Worm (Caenorhabditis elegans) whole organism, late embryonic: Measurements from ENCODE around the gene C55C3.8.

Experiments
- K09A11.1 ChIP-seq: sonication (generic microtip); optimal IDR thresholded peaks from 2 replicates; lab custom pipeline; 2017; ENCODE audit warnings: antibody characterized with exemption, mild to moderate bottlenecking, missing genetic modification characterization, missing compliant biosample characterization; ENCODE audit not compliant: insufficient read depth
- gmeb-2 ChIP-seq: sonication (generic microtip); optimal IDR thresholded peaks from 2 replicates; lab custom pipeline; 2016; ENCODE audit warnings: missing genetic modification characterization, inconsistent platforms, missing compliant biosample characterization
- hlh-6 ChIP-seq: sonication (generic microtip); optimal IDR thresholded peaks from 2 replicates; lab custom pipeline; 2016; ENCODE audit warnings: missing genotype, missing genetic modification characterization, missing compliant biosample characterization
- lin-11 ChIP-seq: fragments of 200-800 bp; sonication (Bioruptor generic); optimal IDR thresholded peaks from 2 replicates; lab custom pipeline; 2018; ENCODE audit warnings: mild to moderate bottlenecking, missing genetic modification characterization, missing compliant biosample characterization
- nhr-11 ChIP-seq: fragments of 150-350 bp; optimal IDR thresholded peaks from 2 replicates; lab custom pipeline; 2014; ENCODE audit warnings: missing biosample characterization, missing genetic modification characterization
- pha-4 ChIP-seq: fragments of 150-350 bp; optimal IDR thresholded peaks from 2 replicates; lab custom pipeline; 2018; ENCODE audit warnings: missing biosample characterization, missing genetic modification reagents, missing genetic modification characterization
- pqm-1 ChIP-seq: sonication (generic microtip); optimal IDR thresholded peaks from 2 replicates; lab custom pipeline; 2016; ENCODE audit warnings: missing genetic modification characterization, missing compliant biosample characterization
- zip-5 ChIP-seq: sonication (generic microtip); optimal IDR thresholded peaks from 2 replicates; lab custom pipeline; 2016; ENCODE audit warnings: missing genetic modification characterization, missing compliant biosample characterization

DNA sequence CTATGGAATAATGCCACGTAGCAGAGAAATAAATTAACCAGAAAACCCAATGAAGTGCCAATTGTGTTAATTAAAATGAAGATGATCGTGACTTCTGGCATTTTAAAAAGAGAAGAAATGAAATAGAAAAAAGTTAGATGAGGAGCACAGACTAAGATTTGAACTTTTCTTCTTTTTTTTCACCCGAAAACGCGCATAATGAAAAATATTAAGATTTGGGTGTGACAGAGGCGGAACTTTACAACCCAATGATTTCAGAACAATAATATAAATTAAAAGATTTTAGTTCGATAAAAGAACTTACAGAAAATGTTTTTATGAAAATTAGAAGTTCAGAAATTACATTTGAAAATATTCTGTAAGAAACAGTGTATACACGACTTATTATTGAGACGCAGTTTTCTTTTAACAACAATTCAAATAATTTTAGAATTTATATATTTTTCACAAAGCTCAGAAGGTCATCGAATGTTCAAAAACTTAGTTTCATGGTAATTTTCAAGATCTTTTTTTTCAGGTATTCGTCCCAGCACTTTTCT, 45.2 kb upstream of the C55C3.8 start, which contains the start of the genes srd-8 and B0547.2:
- TF ChIP-seq pha-4: no peak
- TF ChIP-seq zip-5 (tag; lab: Kevin White, UChicago): no peak
- TF ChIP-seq pqm-1: no peak
- TF ChIP-seq K09A11.1 (tag; lab: Kevin White, UChicago): no peak
- no peak for TF ChIP-seq lin-11 (tag; lab: Kevin White, UChicago)
- TF ChIP-seq gmeb-2 (tag; lab: Kevin White, UChicago): no peak
- no peak for TF ChIP-seq nhr-11 (tag; lab: Kevin White, UChicago)
- no peak for TF ChIP-seq hlh-6
